Worm (Caenorhabditis elegans) whole organism, early embryonic: ENCODE results near the gene ric-7.

Experiments used
- B0310.2 ChIP-seq: sonication (generic microtip); optimal IDR thresholded peaks from 2 replicates; lab custom pipeline; 2016; ENCODE audit warnings: mild to moderate bottlenecking, missing genetic modification characterization, missing compliant biosample characterization
- F13C5.2 ChIP-seq: sonication (generic microtip); optimal IDR thresholded peaks from 2 replicates; lab custom pipeline; 2017; ENCODE audit warnings: mild to moderate bottlenecking, missing genetic modification characterization, inconsistent platforms, missing compliant biosample characterization
- aly-1 ChIP-seq: sonication (generic microtip); optimal IDR thresholded peaks from 2 replicates; lab custom pipeline; 2016; ENCODE audit warnings: missing genetic modification characterization, missing compliant biosample characterization
- ama-1 ChIP-seq: fragments of 150-350 bp; optimal IDR thresholded peaks from 2 replicates; lab custom pipeline; 2014
- ceh-13 ChIP-seq: fragments of 200-800 bp; sonication (Bioruptor generic); optimal IDR thresholded peaks from 2 replicates; lab custom pipeline; 2018; ENCODE audit warnings: mild to moderate bottlenecking, missing genetic modification characterization, missing compliant biosample characterization
- ceh-36 ChIP-seq: sonication (generic microtip); optimal IDR thresholded peaks from 2 replicates; lab custom pipeline; 2016; ENCODE audit warnings: missing genetic modification characterization, inconsistent platforms, missing compliant biosample characterization
- ets-7 ChIP-seq: sonication (generic microtip); optimal IDR thresholded peaks from 2 replicates; lab custom pipeline; 2016; ENCODE audit warnings: missing genotype, missing genetic modification characterization, missing compliant biosample characterization
- flt-1 ChIP-seq: fragments of 200-800 bp; sonication (Bioruptor generic); IDR thresholded peaks from 2 replicates; pipeline ENCODE4 v1.3.6; 2022; ENCODE audit warnings: missing genetic modification characterization, missing compliant biosample characterization
- hmbx-1 ChIP-seq: sonication (generic microtip); optimal IDR thresholded peaks from 2 replicates; lab custom pipeline; 2016; ENCODE audit warnings: mild to moderate bottlenecking, missing genetic modification characterization, missing compliant biosample characterization
- hmg-4 ChIP-seq: fragments of 200-800 bp; sonication (Bioruptor generic); optimal IDR thresholded peaks from 2 replicates; lab custom pipeline; 2018; ENCODE audit warnings: mild to moderate bottlenecking, missing genetic modification characterization, missing compliant biosample characterization
- hnd-1 ChIP-seq: sonication (generic microtip); optimal IDR thresholded peaks from 2 replicates; lab custom pipeline; 2016; ENCODE audit warnings: missing genetic modification characterization, missing compliant biosample characterization
- pes-1 ChIP-seq: fragments of 200-800 bp; sonication (Bioruptor generic); IDR thresholded peaks from 2 replicates; pipeline ENCODE4 v1.3.6; 2022; ENCODE audit warnings: missing genetic modification reagents, missing genetic modification characterization, missing compliant biosample characterization
- scrt-1 ChIP-seq: fragments of 200-800 bp; sonication (Bioruptor generic); IDR thresholded peaks from 2 replicates; pipeline ENCODE4 v1.3.6; 2022; ENCODE audit warnings: missing genetic modification characterization, missing compliant biosample characterization
- sea-1 ChIP-seq: fragments of 200-800 bp; sonication (Bioruptor generic); conservative IDR thresholded peaks from 2 replicates; pipeline ENCODE4 v1.3.6; 2022; ENCODE audit warnings: missing genetic modification characterization, missing compliant biosample characterization
- tbx-11 ChIP-seq: fragments of 200-800 bp; sonication (Bioruptor generic); IDR thresholded peaks from 2 replicates; pipeline ENCODE4 v1.3.6; 2022; ENCODE audit warnings: missing genetic modification characterization, missing compliant biosample characterization
- tbx-37 ChIP-seq: fragments of 200-800 bp; sonication (Bioruptor generic); conservative IDR thresholded peaks from 2 replicates; pipeline ENCODE4 v1.3.6; 2022; ENCODE audit warnings: missing genetic modification reagents, missing genetic modification characterization, missing compliant biosample characterization
- tra-4 ChIP-seq: sonication (generic microtip); optimal IDR thresholded peaks from 2 replicates; lab custom pipeline; 2017; ENCODE audit warnings: missing genetic modification characterization, missing compliant biosample characterization

Gene ric-7

DNA sequence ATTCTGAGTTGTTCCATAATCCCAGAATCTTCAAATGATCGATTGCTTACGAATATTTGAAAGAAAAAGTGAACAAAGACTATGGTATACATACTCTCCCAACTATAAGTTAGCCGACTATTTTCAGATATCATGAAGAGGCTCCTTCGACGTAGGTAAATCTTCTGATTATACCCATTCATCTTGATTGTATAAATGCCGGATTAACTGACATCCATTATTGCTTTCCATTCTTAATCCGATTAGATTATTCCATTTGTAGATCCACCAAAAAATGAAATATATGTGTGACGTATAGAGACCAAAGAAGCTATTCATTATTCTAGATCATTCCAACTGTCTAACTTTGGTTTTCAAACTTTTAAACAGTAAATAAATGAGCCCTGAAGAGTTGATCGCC is 12.2 kb downstream of the ric-7 start:
- TF ChIP-seq aly-1 = no peak
- no peak for TF ChIP-seq F13C5.2
- TF ChIP-seq B0310.2 (tag; lab: Kevin White, UChicago) = no peak
- TF ChIP-seq ama-1 (lab: Kevin White, UChicago) = no peak
- TF ChIP-seq ceh-36 = no peak

DNA sequence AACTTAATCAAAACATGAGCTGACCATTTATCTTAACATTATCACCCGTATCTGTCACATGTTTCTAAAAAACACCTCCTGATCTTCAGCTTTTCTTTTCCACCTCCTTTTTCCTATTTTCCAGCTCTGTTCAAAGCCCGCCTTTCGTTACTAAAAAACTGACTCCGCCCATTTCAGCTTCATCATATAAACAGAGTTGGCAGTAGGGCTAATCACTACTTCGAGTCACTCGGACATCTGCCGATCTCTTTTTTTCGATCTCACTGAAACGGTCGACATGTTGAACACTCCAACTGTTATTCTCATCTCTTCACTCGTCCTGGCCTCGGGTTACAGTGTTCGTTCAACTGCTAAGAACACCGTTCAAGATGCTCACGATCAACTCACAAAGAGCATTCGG is 13.2 kb downstream of the ric-7 start, which contains the start of gene droe-4:
Gene droe-4, plus strand, starts transcription at position 172 of the 400 bp plus-strand sequence.
- TF ChIP-seq hmg-4 (GFP tag; lab: Kevin White, UChicago) (no peak), B0310.2 (tag; lab: Kevin White, UChicago) (no peak), scrt-1 (no peak), ets-7 (tag; lab: Kevin White, UChicago) (no peak)

DNA sequence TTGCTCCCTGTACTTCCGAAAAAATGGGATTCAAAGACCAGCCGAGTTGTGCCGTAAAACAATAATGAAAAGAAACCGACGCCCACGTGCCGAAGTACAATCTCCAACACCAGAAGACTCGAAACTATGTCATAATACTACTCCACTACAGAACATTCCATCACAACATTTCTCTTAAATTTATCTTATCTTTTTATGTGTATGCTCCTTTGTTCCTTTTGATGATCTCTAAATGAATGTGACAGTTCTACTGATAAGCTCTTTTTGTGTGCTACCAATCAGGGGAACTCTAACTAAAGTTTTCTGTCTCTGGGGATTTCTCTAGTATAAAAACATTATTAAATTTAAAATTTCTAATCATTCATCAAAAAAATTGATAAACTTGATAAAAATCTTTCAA is 18.9 kb downstream of the ric-7 start:
- TF ChIP-seq tbx-37 (GFP tag; lab: Robert Waterston, UW) = no peak
- TF ChIP-seq hmbx-1 (tag; lab: Kevin White, UChicago) = no peak
- TF ChIP-seq ets-7 (tag; lab: Kevin White, UChicago) = no peak
- TF ChIP-seq tbx-11 (GFP tag; lab: Robert Waterston, UW) = no peak
- TF ChIP-seq flt-1 (GFP tag; lab: Robert Waterston, UW) = no peak
- TF ChIP-seq B0310.2 (tag; lab: Kevin White, UChicago) = no peak
- TF ChIP-seq hmg-4 (GFP tag; lab: Kevin White, UChicago) = no peak
- TF ChIP-seq sea-1 (GFP tag; lab: Robert Waterston, UW) = no peak
- no peak for TF ChIP-seq ceh-13 (GFP tag; lab: Kevin White, UChicago)
- TF ChIP-seq aly-1 = no peak
- TF ChIP-seq hnd-1 (tag; lab: Kevin White, UChicago) = no peak
- no peak for TF ChIP-seq ceh-36
- TF ChIP-seq pes-1 (GFP tag; lab: Robert Waterston, UW) = no peak
- TF ChIP-seq tra-4 (tag; lab: Kevin White, UChicago) = no peak
- no peak for TF ChIP-seq scrt-1
- TF ChIP-seq ama-1 (lab: Kevin White, UChicago) = no peak

DNA sequence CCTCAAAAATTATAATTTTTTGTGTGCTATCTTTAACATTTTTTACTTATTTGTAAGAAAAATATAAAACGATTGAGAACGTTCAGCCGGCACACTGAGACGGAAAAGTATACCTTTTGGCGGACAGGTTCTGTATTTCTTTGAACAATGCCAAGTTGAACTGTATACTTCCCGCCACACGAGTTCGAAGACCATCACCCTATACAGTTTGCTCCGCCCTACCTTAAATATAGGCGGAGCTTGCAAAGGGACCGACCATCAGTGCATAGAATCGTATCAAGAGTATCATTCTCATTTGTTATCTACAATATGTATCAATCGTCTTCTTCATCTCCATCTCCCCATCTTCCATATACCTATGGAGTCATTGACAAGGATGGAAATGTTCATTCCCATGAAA is 20.9 kb downstream of the ric-7 start, which contains the start of gene end-1:
Gene end-1, plus strand, starts transcription at position 301 of the 400 bp plus-strand sequence.
- no peak for TF ChIP-seq ceh-36
- no peak for TF ChIP-seq tra-4 (tag; lab: Kevin White, UChicago)
- TF ChIP-seq aly-1 = no peak
- TF ChIP-seq tbx-11 (GFP tag; lab: Robert Waterston, UW) = no peak
- no peak for TF ChIP-seq flt-1 (GFP tag; lab: Robert Waterston, UW)
- TF ChIP-seq sea-1 (GFP tag; lab: Robert Waterston, UW) = no peak
- TF ChIP-seq hmg-4 (GFP tag; lab: Kevin White, UChicago) = no peak
- no peak for TF ChIP-seq ets-7 (tag; lab: Kevin White, UChicago)
- TF ChIP-seq tbx-37 (GFP tag; lab: Robert Waterston, UW) = no peak
- no peak for TF ChIP-seq hnd-1 (tag; lab: Kevin White, UChicago)
- TF ChIP-seq ama-1 (lab: Kevin White, UChicago) = no peak
- TF ChIP-seq scrt-1 = no peak
- TF ChIP-seq ceh-13 (GFP tag; lab: Kevin White, UChicago) = no peak
- TF ChIP-seq pes-1 (GFP tag; lab: Robert Waterston, UW) = no peak
- no peak for TF ChIP-seq B0310.2 (tag; lab: Kevin White, UChicago)

DNA sequence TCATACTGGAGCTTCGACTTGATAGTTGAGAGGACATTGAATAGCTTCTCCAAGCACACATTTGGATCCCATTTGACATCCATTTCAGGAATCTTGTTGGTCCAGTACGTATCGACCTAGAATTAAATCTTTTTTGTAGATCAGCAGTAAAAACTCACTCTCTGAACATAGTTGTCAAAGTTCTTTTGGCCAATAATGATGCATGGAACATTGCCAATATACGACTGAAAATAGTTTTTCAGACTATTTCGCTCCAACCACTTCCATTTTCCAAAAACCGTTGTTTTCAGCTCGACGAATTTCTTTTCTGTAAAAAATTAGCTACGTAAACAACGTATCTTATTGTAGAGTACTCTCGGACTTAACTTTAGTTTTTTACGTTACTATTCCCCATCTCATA is 24.0 kb downstream of the ric-7 start:
- no peak for TF ChIP-seq ets-7 (tag; lab: Kevin White, UChicago)
- TF ChIP-seq F13C5.2 = no peak
- TF ChIP-seq tbx-11 (GFP tag; lab: Robert Waterston, UW) = no peak
- no peak for TF ChIP-seq ceh-13 (GFP tag; lab: Kevin White, UChicago)
- TF ChIP-seq aly-1 = no peak
- no peak for TF ChIP-seq tbx-37 (GFP tag; lab: Robert Waterston, UW)
- no peak for TF ChIP-seq hnd-1 (tag; lab: Kevin White, UChicago)
- TF ChIP-seq B0310.2 (tag; lab: Kevin White, UChicago) = no peak
- no peak for TF ChIP-seq sea-1 (GFP tag; lab: Robert Waterston, UW)
- no peak for TF ChIP-seq ama-1 (lab: Kevin White, UChicago)
- no peak for TF ChIP-seq tra-4 (tag; lab: Kevin White, UChicago)
- TF ChIP-seq pes-1 (GFP tag; lab: Robert Waterston, UW) = no peak
- TF ChIP-seq hmg-4 (GFP tag; lab: Kevin White, UChicago) = no peak
- no peak for TF ChIP-seq hmbx-1 (tag; lab: Kevin White, UChicago)
- TF ChIP-seq flt-1 (GFP tag; lab: Robert Waterston, UW) = no peak
- TF ChIP-seq scrt-1 = no peak
- no peak for TF ChIP-seq ceh-36

DNA sequence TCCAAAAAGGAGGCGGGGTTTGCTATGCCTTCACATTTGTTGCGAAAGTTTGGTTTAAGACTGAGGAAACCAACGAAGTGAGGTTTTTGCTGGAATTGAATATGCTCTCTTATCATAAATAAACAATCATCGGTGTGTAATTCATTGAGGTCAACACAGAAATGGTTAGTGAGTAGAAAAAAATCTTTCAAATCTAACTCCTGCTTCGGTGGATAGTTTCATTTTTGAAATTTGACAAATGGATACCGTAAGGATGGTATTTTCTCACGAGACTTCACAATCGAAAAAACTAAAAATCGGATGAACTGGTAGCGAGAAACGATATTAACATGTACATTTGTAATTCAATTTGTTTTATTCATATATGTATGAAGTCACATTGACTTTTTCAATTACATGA is 24.9 kb downstream of the ric-7 start, which contains the start of gene eol-1:
Gene eol-1, minus strand, starts transcription at position 101 of the 400 bp plus-strand sequence.
- TF ChIP-seq scrt-1 (no peak), F13C5.2 (no peak)

DNA sequence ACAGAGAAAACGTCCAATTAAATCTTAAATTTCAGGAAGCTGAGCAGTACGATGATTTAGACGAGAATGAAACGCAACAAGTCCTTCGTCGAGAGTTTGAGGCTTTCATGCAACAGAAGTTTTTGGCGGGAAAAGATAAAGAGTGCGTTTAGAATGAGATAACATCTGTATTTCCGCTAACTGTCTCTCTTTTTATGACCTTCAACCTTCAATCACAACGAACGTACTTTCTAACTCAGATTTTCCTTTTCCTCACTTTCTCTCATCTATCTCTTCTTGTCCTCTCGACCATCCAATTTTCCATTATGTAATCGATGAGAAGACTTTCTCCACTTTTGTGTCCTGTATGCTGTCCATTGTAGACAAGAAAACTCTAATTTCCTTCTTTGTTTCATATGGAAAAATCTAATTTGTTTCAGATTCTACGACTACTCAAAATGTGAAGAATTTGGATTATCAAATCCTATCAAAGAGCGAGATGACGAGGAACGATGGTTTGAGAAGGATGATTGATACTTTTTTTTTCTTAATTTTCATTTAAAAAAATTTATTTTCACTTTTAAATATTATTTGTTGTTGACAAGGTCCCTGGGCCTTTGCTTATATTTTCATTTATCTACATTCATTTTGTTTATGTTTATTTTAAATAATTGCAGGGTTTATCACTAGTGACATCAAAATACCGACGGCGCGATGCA is 42.3 kb downstream of the ric-7 start, which contains the start of gene sao-1:
Gene sao-1, plus strand, starts transcription at position 648 of the 698 bp plus-strand sequence.
- TF ChIP-seq flt-1 (GFP tag; lab: Robert Waterston, UW) (no peak), hmbx-1 (tag; lab: Kevin White, UChicago) (no peak), F13C5.2 (no peak), ceh-36 (no peak), aly-1 (no peak), ama-1 (lab: Kevin White, UChicago) (no peak), hnd-1 (tag; lab: Kevin White, UChicago) (no peak)
